Fruit fly (Drosophila melanogaster) whole organism, embryonic: Measurements from ENCODE around the gene alpha-Spec.

Experiments
- Aef1 ChIP-seq: fragments of 200-800 bp; sonication (Bioruptor generic); IDR thresholded peaks from 3 replicates; pipeline ENCODE4 v1.3.6; 2022; ENCODE audit warnings: missing biosample characterization, missing genetic modification characterization
- Bdp1 ChIP-seq: fragments of 200-800 bp; sonication (Bioruptor generic); optimal IDR thresholded peaks from 3 replicates; lab custom pipeline; 2016; ENCODE audit warnings: missing biosample characterization, missing genetic modification characterization
- Bgb ChIP-seq: fragments of 200-800 bp; sonication (Bioruptor generic); IDR thresholded peaks from 2 replicates; pipeline ENCODE4 v1.3.6; 2022; ENCODE audit warnings: missing biosample characterization, missing genetic modification characterization; ENCODE audit not compliant: partially characterized antibody
- CG12744 ChIP-seq: fragments of 200-800 bp; sonication (Bioruptor generic); optimal IDR thresholded peaks from 2 replicates; lab custom pipeline; 2016; ENCODE audit warnings: missing biosample characterization, missing genetic modification characterization
- CG17328 ChIP-seq: fragments of 200-800 bp; sonication (Bioruptor generic); IDR thresholded peaks from 2 replicates; pipeline ENCODE4 v1.3.6; 2022; ENCODE audit warnings: missing biosample characterization, missing genetic modification characterization
- CG17829 ChIP-seq: fragments of 200-800 bp; optimal IDR thresholded peaks from 2 replicates; lab custom pipeline; 2019; ENCODE audit warnings: missing biosample characterization, mild to moderate bottlenecking, missing genetic modification characterization, moderate library complexity
- CG2202 ChIP-seq: fragments of 200-800 bp; sonication (Bioruptor generic); optimal IDR thresholded peaks from 2 replicates; lab custom pipeline; 2018; ENCODE audit warnings: missing biosample characterization, mild to moderate bottlenecking, missing genetic modification characterization
- CG2875 ChIP-seq: fragments of 200-800 bp; sonication (Bioruptor generic); optimal IDR thresholded peaks from 2 replicates; lab custom pipeline; 2017; ENCODE audit warnings: missing biosample characterization, mild to moderate bottlenecking, missing genetic modification characterization, missing genetic modification reagents
- CG32532 ChIP-seq: fragments of 200-800 bp; sonication (Bioruptor generic); IDR thresholded peaks from 2 replicates; pipeline ENCODE4 v1.3.6; 2022; ENCODE audit warnings: missing biosample characterization, missing genetic modification characterization
- CG4282 ChIP-seq: fragments of 200-800 bp; sonication (Bioruptor generic); optimal IDR thresholded peaks from 2 replicates; lab custom pipeline; 2016; ENCODE audit warnings: missing biosample characterization, missing genetic modification characterization
- CG4328 ChIP-seq: fragments of 200-800 bp; sonication (Bioruptor generic); optimal IDR thresholded peaks from 3 replicates; lab custom pipeline; 2017; ENCODE audit warnings: missing biosample characterization, missing genetic modification reagents, missing genetic modification characterization
- CG43689 ChIP-seq: fragments of 200-800 bp; sonication (Bioruptor generic); IDR thresholded peaks from 2 replicates; pipeline ENCODE4 v1.3.6; 2022; ENCODE audit warnings: missing biosample characterization, missing genetic modification characterization
- CG4404 ChIP-seq: fragments of 200-800 bp; sonication (Bioruptor generic); IDR thresholded peaks from 2 replicates; pipeline ENCODE4 v1.3.6; 2022; ENCODE audit warnings: missing biosample characterization, missing genetic modification characterization
- CG4707 ChIP-seq: fragments of 200-800 bp; sonication (Bioruptor generic); optimal IDR thresholded peaks from 2 replicates; lab custom pipeline; 2018; ENCODE audit warnings: missing biosample characterization, mild to moderate bottlenecking, missing genetic modification characterization, moderate library complexity
- CG7271 ChIP-seq: fragments of 200-800 bp; sonication (Bioruptor generic); optimal IDR thresholded peaks from 2 replicates; lab custom pipeline; 2018; ENCODE audit warnings: missing biosample characterization, mild to moderate bottlenecking, missing genetic modification characterization, moderate library complexity
- CG7372 ChIP-seq: fragments of 200-800 bp; sonication (Bioruptor generic); IDR thresholded peaks from 2 replicates; pipeline ENCODE4 v1.3.6; 2022; ENCODE audit warnings: missing biosample characterization, missing genetic modification characterization
- CG7839 ChIP-seq: fragments of 200-800 bp; sonication (Bioruptor generic); optimal IDR thresholded peaks from 3 replicates; lab custom pipeline; 2018; ENCODE audit warnings: missing biosample characterization, mild to moderate bottlenecking, missing genetic modification characterization, moderate library complexity
- CG8089 ChIP-seq: fragments of 200-800 bp; sonication (Bioruptor generic); optimal IDR thresholded peaks from 3 replicates; lab custom pipeline; 2016; ENCODE audit warnings: missing biosample characterization, missing genetic modification characterization
- CG9609 ChIP-seq: fragments of 200-800 bp; sonication (Bioruptor generic); optimal IDR thresholded peaks from 3 replicates; lab custom pipeline; 2016; ENCODE audit warnings: missing biosample characterization, missing genetic modification characterization
- D19B ChIP-seq: fragments of 200-800 bp; sonication (Bioruptor generic); optimal IDR thresholded peaks from 2 replicates; lab custom pipeline; 2017; ENCODE audit warnings: missing biosample characterization, mild to moderate bottlenecking, missing genetic modification characterization
- Dip2 ChIP-seq: fragments of 200-800 bp; sonication (Bioruptor generic); IDR thresholded peaks from 2 replicates; pipeline ENCODE4 v1.3.6; 2022; ENCODE audit warnings: missing biosample characterization, missing genetic modification characterization
- Dref ChIP-seq: fragments of 200-800 bp; sonication (Bioruptor generic); IDR thresholded peaks from 2 replicates; pipeline ENCODE4 v1.3.6; 2022; ENCODE audit warnings: missing biosample characterization, missing genetic modification characterization
- E2f1 ChIP-seq: fragments of 200-800 bp; sonication (Bioruptor generic); IDR thresholded peaks from 2 replicates; pipeline ENCODE4 v1.3.6; 2022; ENCODE audit warnings: missing biosample characterization, missing genetic modification characterization
- H2.0 ChIP-seq: fragments of 200-800 bp; sonication (Bioruptor generic); IDR thresholded peaks from 2 replicates; pipeline ENCODE4 v1.3.6; 2022; ENCODE audit warnings: missing biosample characterization, missing genetic modification characterization
- HHEX ChIP-seq: fragments of 200-800 bp; sonication (Bioruptor generic); optimal IDR thresholded peaks from 3 replicates; lab custom pipeline; 2017; ENCODE audit warnings: missing biosample characterization, mild to moderate bottlenecking, missing genetic modification characterization, missing genetic modification reagents
- HLH4C ChIP-seq: fragments of 200-800 bp; sonication (Bioruptor generic); IDR thresholded peaks from 3 replicates; pipeline ENCODE4 v1.3.6; 2022; ENCODE audit warnings: missing biosample characterization, missing genetic modification characterization; ENCODE audit not compliant: partially characterized antibody
- Hmr ChIP-seq: fragments of 200-800 bp; sonication (Bioruptor generic); optimal IDR thresholded peaks from 3 replicates; lab custom pipeline; 2017; ENCODE audit warnings: mild to moderate bottlenecking, missing biosample characterization, missing genetic modification reagents, missing genetic modification characterization
- Hr39 ChIP-seq: fragments of >200 bp; optimal IDR thresholded peaks from 2 replicates; lab custom pipeline; 2017
- Meics ChIP-seq: fragments of 200-800 bp; sonication (Bioruptor generic); optimal IDR thresholded peaks from 2 replicates; lab custom pipeline; 2017; ENCODE audit warnings: missing biosample characterization, mild to moderate bottlenecking, missing genetic modification characterization
- Mrtf ChIP-seq: fragments of 200-800 bp; sonication (Bioruptor generic); IDR thresholded peaks from 3 replicates; pipeline ENCODE4 v1.3.6; 2022; ENCODE audit warnings: missing biosample characterization, missing genetic modification characterization
- NC2β ChIP-seq: fragments of 200-800 bp; sonication (Bioruptor generic); optimal IDR thresholded peaks from 2 replicates; lab custom pipeline; 2016; ENCODE audit warnings: missing biosample characterization, missing genetic modification characterization
- Sox102F ChIP-seq: fragments of 200-800 bp; sonication (Bioruptor generic); optimal IDR thresholded peaks from 2 replicates; lab custom pipeline; 2018; ENCODE audit warnings: missing biosample characterization, mild to moderate bottlenecking, missing genetic modification characterization, moderate library complexity
- TFAM ChIP-seq: fragments of 200-800 bp; sonication (Bioruptor generic); optimal IDR thresholded peaks from 2 replicates; lab custom pipeline; 2017; ENCODE audit warnings: missing biosample characterization, missing genetic modification characterization, inconsistent platforms
- Taf1 ChIP-seq: fragments of 200-800 bp; sonication (Bioruptor generic); IDR thresholded peaks from 2 replicates; pipeline ENCODE4 v1.3.6; 2022; ENCODE audit warnings: missing biosample characterization, missing genetic modification characterization
- abd-A ChIP-seq: fragments of 200-800 bp; sonication (Bioruptor generic); optimal IDR thresholded peaks from 3 replicates; lab custom pipeline; 2019; ENCODE audit warnings: missing biosample characterization, mild to moderate bottlenecking, missing genetic modification characterization, moderate library complexity
- ap ChIP-seq: fragments of 200-800 bp; sonication (Bioruptor generic); IDR thresholded peaks from 2 replicates; pipeline ENCODE4 v1.3.6; 2022; ENCODE audit warnings: missing biosample characterization, missing genetic modification characterization
- bsh ChIP-seq, 2 experiments: fragments of 200-800 bp; sonication (Bioruptor generic); optimal IDR thresholded peaks; 2 replicates each; lab custom pipeline; 2017 to 2018; ENCODE audit warnings: mild to moderate bottlenecking in 2 of 2, missing biosample characterization in 2 of 2, missing genetic modification characterization in 2 of 2, moderate library complexity in 1 of 2
- dysf ChIP-seq: fragments of 200-800 bp; sonication (Bioruptor generic); IDR thresholded peaks from 3 replicates; pipeline ENCODE4 v1.3.6; 2022; ENCODE audit warnings: missing biosample characterization, missing genetic modification characterization
- ems ChIP-seq: fragments of 200-800 bp; sonication (Bioruptor generic); optimal IDR thresholded peaks from 3 replicates; lab custom pipeline; 2016; ENCODE audit warnings: missing biosample characterization, missing genetic modification characterization
- eve ChIP-seq, 2 experiments: fragments of >200 bp; optimal IDR thresholded peaks; 2 replicates each; lab custom pipeline; 2017; ENCODE audit warnings: missing biosample characterization in 2 of 2, missing genetic modification characterization in 2 of 2
- fu2 ChIP-seq: fragments of 200-800 bp; sonication (Bioruptor generic); optimal IDR thresholded peaks from 2 replicates; lab custom pipeline; 2016; ENCODE audit warnings: missing biosample characterization, missing genetic modification characterization
- gro ChIP-seq: fragments of 200-800 bp; sonication (Bioruptor generic); optimal IDR thresholded peaks from 2 replicates; lab custom pipeline; 2016; ENCODE audit warnings: missing biosample characterization, missing genetic modification characterization
- jing ChIP-seq: fragments of 200-800 bp; sonication (Bioruptor generic); optimal IDR thresholded peaks from 2 replicates; lab custom pipeline; 2018; ENCODE audit warnings: missing biosample characterization, mild to moderate bottlenecking, missing genetic modification characterization
- kni ChIP-seq: fragments of 200-800 bp; sonication (Bioruptor generic); optimal IDR thresholded peaks from 3 replicates; lab custom pipeline; 2017; ENCODE audit warnings: mild to moderate bottlenecking, missing biosample characterization, missing genetic modification reagents, missing genetic modification characterization
- pnt ChIP-seq: fragments of 200-800 bp; sonication (Bioruptor generic); optimal IDR thresholded peaks from 3 replicates; lab custom pipeline; 2016; ENCODE audit warnings: missing biosample characterization, missing genetic modification characterization
- prd ChIP-seq, 3 experiments: fragments of >200 bp in 2 of 3; fragments of 200-800 bp in 1 of 3; sonication (Bioruptor generic) in 1 of 3; optimal IDR thresholded peaks in 2 of 3; IDR thresholded peaks in 1 of 3; 2 replicates in 2 of 3; 3 replicates in 1 of 3; pipeline versions ENCODE4 v1.3.6 to Lab custom; 2017 to 2022; ENCODE audit warnings: missing biosample characterization in 1 of 3, missing genetic modification characterization in 1 of 3
- rib ChIP-seq: fragments of 200-800 bp; sonication (Bioruptor generic); IDR thresholded peaks from 2 replicates; pipeline ENCODE4 v1.3.6; 2022; ENCODE audit warnings: missing biosample characterization, missing genetic modification characterization
- sna ChIP-seq: fragments of 200-800 bp; sonication (Bioruptor generic); IDR thresholded peaks from 2 replicates; pipeline ENCODE4 v1.3.6; 2022; ENCODE audit warnings: missing biosample characterization, missing genetic modification characterization; ENCODE audit not compliant: partially characterized antibody
- stwl ChIP-seq: fragments of 200-800 bp; sonication (Bioruptor generic); optimal IDR thresholded peaks from 3 replicates; lab custom pipeline; 2018; ENCODE audit warnings: missing biosample characterization, mild to moderate bottlenecking, missing genetic modification characterization, moderate library complexity
- tup ChIP-seq: fragments of 200-800 bp; sonication (Bioruptor generic); optimal IDR thresholded peaks from 2 replicates; lab custom pipeline; 2016; ENCODE audit warnings: missing biosample characterization, mild to moderate bottlenecking, missing genetic modification characterization, moderate library complexity
- twi ChIP-seq: fragments of 200-800 bp; optimal IDR thresholded peaks from 2 replicates; lab custom pipeline; 2019; ENCODE audit warnings: missing biosample characterization, mild to moderate bottlenecking, missing genetic modification characterization, moderate library complexity

Gene alpha-Spec

dm6 chr3L:1808631-1809030 is 13.5 kb upstream of the alpha-Spec start (continued):
- TF ChIP-seq Hmr (GFP tag; lab: Kevin White, UChicago) (peak; percentile 87), CG12744 (GFP tag; lab: Kevin White, UChicago) (peak; percentile 84), Dref (GFP tag; lab: Robert Waterston, UW) (no peak), sna (GFP tag; lab: Robert Waterston, UW) (no peak), CG43689 (GFP tag; lab: Robert Waterston, UW) (peak; percentile 75), CG2875 (peak; percentile 79), gro (peak; percentile 90), kni (no peak), CG17829 (tag; lab: Kevin White, UChicago) (peak; percentile 88), HLH4C (GFP tag; lab: Robert Waterston, UW) (no peak), CG4404 (peak; percentile 81), pnt (GFP tag; lab: Kevin White, UChicago) (peak; percentile 86), fu2 (GFP tag; lab: Kevin White, UChicago) (peak; percentile 78), Taf1 (GFP tag; lab: Robert Waterston, UW) (peak; percentile 79), Bdp1 (GFP tag; lab: Kevin White, UChicago) (peak; percentile 73), stwl (tag; lab: Kevin White, UChicago) (peak; percentile 5), ems (GFP tag; lab: Kevin White, UChicago) (peak; percentile 87), Meics (GFP tag; lab: Kevin White, UChicago) (peak; percentile 89), Hr39 (lab: Kevin White, UChicago) (no peak), ap (GFP tag; lab: Robert Waterston, UW) (peak; percentile 83), eve (GFP tag; optimal IDR thresholded peaks at IDR 0.05; lab: Kevin White, UChicago) (no peak), twi (tag; lab: Kevin White, UChicago) (peak; percentile 42), jing (GFP tag; lab: Kevin White, UChicago) (peak; percentile 73), D19B (GFP tag; lab: Kevin White, UChicago) (peak; percentile 70), rib (GFP tag; lab: Robert Waterston, UW) (peak; percentile 87), CG4328 (no peak), CG9609 (peak; percentile 83), NC2β (GFP tag; lab: Kevin White, UChicago) (peak; percentile 70), Dip2 (GFP tag; lab: Robert Waterston, UW) (0 out of 2 replicates have a peak, but pooled peaks have one; percentile 38), Aef1 (peak; percentile 92), Sox102F (GFP tag; lab: Kevin White, UChicago) (peak; percentile 89), CG7839 (peak; percentile 93), CG8089 (peak; percentile 84), Mrtf (GFP tag; lab: Robert Waterston, UW) (peak; percentile 90), TFAM (GFP tag; lab: Kevin White, UChicago) (peak; percentile 26), E2f1 (GFP tag; lab: Robert Waterston, UW) (peak; percentile 91), Bgb (no peak), CG4707 (peak; percentile 63), abd-A (tag; lab: Kevin White, UChicago) (peak; percentile 89), CG7372 (GFP tag; lab: Robert Waterston, UW) (peak; percentile 92), HHEX (GFP tag; lab: Kevin White, UChicago) (peak; percentile 88), CG2202 (tag; lab: Kevin White, UChicago) (peak; percentile 24), CG7271 (tag; lab: Kevin White, UChicago) (no peak), prd (optimal IDR thresholded peaks at IDR 0.05; lab: Kevin White, UChicago) (no peak), prd (GFP tag; IDR thresholded peaks at IDR 0.05; lab: Robert Waterston, UW) (peak; percentile 93), CG4282 (GFP tag; lab: Kevin White, UChicago) (peak; percentile 81), H2.0 (GFP tag; lab: Robert Waterston, UW) (peak; percentile 92), dysf (peak; percentile 97), CG32532 (GFP tag; lab: Robert Waterston, UW) (peak; percentile 93), CG17328 (peak; percentile 91), tup (GFP tag; lab: Kevin White, UChicago) (peak; percentile 72), bsh (GFP tag; optimal IDR thresholded peaks at IDR 0.05; lab: Kevin White, UChicago) (peak; percentile 59 to 86)
